Worm (Caenorhabditis elegans): ENCODE measurements around the gene set-4.
A peak's percentile ranks its signal among the peaks of the same experiment; 100 is the strongest.

set-4 gene

DNA sequence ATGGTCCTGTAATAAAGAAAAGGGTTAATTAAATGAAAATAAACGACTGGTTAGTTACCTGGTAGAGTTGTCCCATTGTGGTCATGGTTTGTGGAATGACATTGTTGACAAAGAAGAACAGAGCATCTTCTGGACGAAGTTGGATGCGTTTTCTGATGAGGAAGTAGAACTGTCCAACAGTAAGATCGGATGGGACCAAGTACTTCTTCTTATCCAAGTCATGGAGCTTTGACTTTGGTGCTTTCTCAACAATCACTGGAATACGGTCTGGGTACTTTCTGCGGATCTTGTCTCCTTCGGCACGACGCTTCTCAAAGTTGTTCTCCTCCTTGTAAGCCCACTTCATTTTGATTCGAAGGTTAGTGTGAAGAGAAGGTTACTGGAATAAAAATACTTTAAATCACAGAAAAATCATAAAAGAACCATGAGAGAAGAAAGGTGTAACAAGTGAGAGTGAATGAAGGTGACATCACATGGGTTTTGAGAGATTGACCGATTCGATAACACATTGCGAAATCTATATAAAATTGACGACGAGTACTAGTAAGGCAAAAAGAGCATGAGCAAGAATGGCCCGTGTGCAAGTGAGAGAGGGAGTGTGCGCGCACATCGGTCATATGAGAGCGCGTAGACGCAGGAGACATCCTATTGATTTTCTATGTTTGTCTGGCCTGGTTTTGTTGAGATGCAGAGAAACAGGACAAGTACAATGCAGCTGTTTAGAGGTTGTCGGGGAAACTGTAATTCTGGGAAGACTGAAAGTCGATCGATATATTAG is 16.4 kb upstream of the set-4 start, which contains the start of gene lgg-1:
Gene lgg-1 (minus strand): TSS at position 379 of the 778 bp plus-strand sequence.
- no peak for TF ChIP-seq unc-62 (GFP tag; optimal IDR thresholded peaks at IDR 0.05)
- no peak for TF ChIP-seq blmp-1 (tag; optimal IDR thresholded peaks at IDR 0.05)
- TF ChIP-seq elt-1 (tag; optimal IDR thresholded peaks at IDR 0.05; ENCODE audit: borderline replicate concordance, insufficient read depth) = peak; percentile 73
- TF ChIP-seq ces-1 (GFP tag; optimal IDR thresholded peaks at IDR 0.05) = peak; percentile 31
- peak; percentile 18 for TF ChIP-seq ceh-39 (tag; optimal IDR thresholded peaks at IDR 0.05)
- TF ChIP-seq mep-1 (tag; optimal IDR thresholded peaks at IDR 0.05) = peak; percentile 34
- peak; percentile 47 for TF ChIP-seq lin-13 (tag; optimal IDR thresholded peaks at IDR 0.05)
- TF ChIP-seq lin-32 (GFP tag; optimal IDR thresholded peaks at IDR 0.05) = peak; percentile 44
- TF ChIP-seq nhr-237 (tag; optimal IDR thresholded peaks at IDR 0.05) = peak; percentile 5
- peak; percentile 22 for TF ChIP-seq pha-4 (tag; optimal IDR thresholded peaks at IDR 0.05)
- no peak for TF ChIP-seq ham-2 (GFP tag; optimal IDR thresholded peaks at IDR 0.05)
- peak; percentile 35 for TF ChIP-seq sptf-1 (tag; optimal IDR thresholded peaks at IDR 0.05)
- TF ChIP-seq nhr-76 (tag; optimal IDR thresholded peaks at IDR 0.05) = no peak

DNA sequence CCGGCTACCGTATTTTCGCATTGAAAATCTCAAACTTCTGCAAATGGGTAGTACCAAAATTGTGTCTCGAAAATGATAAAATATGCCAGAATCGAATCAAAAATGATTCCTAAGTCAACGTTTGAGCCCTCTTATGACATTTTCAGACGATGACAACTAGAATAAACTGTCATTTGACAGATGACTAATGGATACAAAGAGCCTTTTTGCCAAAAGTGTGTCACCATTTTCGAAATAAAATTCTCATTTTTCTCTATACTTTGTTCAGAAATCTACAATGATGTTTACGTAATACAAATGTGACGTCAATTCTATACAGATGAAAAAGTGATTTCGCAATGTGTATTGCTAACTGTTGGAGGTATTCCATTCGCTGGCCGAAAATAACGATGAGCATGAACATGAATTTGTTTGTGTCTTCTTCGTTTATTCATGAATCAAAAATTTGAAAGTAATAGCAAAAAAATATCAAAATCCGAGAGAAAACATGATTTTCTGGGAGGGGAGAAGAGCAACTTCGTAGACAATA is 15.5 kb upstream of the set-4 start:
- TF ChIP-seq zip-8 (tag; optimal IDR thresholded peaks at IDR 0.05) (no peak), bed-3 (GFP tag; optimal IDR thresholded peaks at IDR 0.05) (no peak), tbx-8 (GFP tag; optimal IDR thresholded peaks at IDR 0.05) (peak; percentile 14), sptf-1 (tag; optimal IDR thresholded peaks at IDR 0.05) (no peak), ham-2 (GFP tag; optimal IDR thresholded peaks at IDR 0.05) (no peak), ceh-43 (GFP tag; optimal IDR thresholded peaks at IDR 0.05) (no peak), mab-5 (tag; optimal IDR thresholded peaks at IDR 0.05) (no peak), cnd-1 (tag; optimal IDR thresholded peaks at IDR 0.05) (peak; percentile 5), ceh-83 (GFP tag; optimal IDR thresholded peaks at IDR 0.05) (peak; percentile 67)

DNA sequence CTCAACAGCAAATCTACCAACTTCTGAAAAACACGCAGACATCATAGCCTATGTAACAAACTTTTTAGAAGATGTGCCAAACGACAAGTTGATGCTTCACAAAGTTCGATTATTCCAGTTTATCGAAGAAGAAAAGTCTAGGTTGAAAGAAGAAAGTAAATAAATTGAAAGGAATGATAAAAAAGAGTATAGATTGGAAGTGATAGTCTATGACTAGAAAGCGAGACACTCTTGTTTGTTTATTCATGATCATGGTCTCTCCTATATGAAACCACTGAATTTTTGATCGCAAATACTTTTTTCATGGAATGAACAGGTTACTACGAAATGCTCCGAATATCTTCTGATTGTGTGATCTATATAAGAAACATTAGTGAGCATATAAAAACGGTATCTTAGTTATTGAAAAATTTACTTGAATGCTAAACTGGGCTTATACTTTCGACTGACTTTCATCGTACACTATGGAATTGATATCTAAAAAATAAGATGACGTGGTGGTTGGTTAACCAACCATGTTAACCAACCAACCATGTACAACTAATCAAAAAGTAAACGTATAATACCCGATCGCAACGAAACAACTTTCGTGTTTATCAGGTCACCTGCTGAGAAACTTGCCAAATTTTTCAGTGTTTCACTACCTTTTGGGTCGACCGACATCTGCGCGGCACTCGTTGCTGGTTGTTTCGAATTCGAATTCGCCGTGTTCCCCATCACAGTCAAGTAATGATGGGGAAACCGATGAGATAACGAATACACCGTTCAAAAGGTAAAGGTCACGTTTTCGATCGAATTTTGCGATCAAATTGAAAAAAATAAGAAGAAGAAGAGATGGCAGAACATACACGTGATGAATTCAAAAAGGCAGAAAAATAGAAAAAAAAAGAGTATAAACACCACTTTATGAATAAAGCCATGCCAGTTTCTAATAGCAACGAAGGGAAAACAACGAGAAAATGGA is 14.3 kb upstream of the set-4 start, which contains the start of gene C32D5.8:
Gene C32D5.8 (minus strand): TSS at position 770 of the 964 bp plus-strand sequence.
- TF ChIP-seq ham-2 (GFP tag; optimal IDR thresholded peaks at IDR 0.05) = no peak
- no peak for TF ChIP-seq nhr-28 (tag; optimal IDR thresholded peaks at IDR 0.05)
- TF ChIP-seq nhr-2 (tag; optimal IDR thresholded peaks at IDR 0.05) = no peak
- TF ChIP-seq unc-120 (tag; optimal IDR thresholded peaks at IDR 0.05; ENCODE audit: poor library complexity, severe bottlenecking) = no peak
- no peak for TF ChIP-seq lin-13 (tag; optimal IDR thresholded peaks at IDR 0.05)
- no peak for TF ChIP-seq nhr-237 (tag; optimal IDR thresholded peaks at IDR 0.05)
- no peak for TF ChIP-seq nhr-12 (tag; optimal IDR thresholded peaks at IDR 0.05)
- TF ChIP-seq cnd-1 (tag; optimal IDR thresholded peaks at IDR 0.05) = no peak
- no peak for TF ChIP-seq nhr-76 (tag; optimal IDR thresholded peaks at IDR 0.05)
- no peak for TF ChIP-seq mep-1 (tag; optimal IDR thresholded peaks at IDR 0.05)
- no peak for TF ChIP-seq drap-1 (GFP tag; optimal IDR thresholded peaks at IDR 0.05)
- TF ChIP-seq flh-1 (GFP tag; optimal IDR thresholded peaks at IDR 0.05) = no peak
- TF ChIP-seq bed-3 (GFP tag; optimal IDR thresholded peaks at IDR 0.05) = no peak
- no peak for TF ChIP-seq sptf-1 (tag; optimal IDR thresholded peaks at IDR 0.05)
- no peak for TF ChIP-seq ceh-83 (GFP tag; optimal IDR thresholded peaks at IDR 0.05)

DNA sequence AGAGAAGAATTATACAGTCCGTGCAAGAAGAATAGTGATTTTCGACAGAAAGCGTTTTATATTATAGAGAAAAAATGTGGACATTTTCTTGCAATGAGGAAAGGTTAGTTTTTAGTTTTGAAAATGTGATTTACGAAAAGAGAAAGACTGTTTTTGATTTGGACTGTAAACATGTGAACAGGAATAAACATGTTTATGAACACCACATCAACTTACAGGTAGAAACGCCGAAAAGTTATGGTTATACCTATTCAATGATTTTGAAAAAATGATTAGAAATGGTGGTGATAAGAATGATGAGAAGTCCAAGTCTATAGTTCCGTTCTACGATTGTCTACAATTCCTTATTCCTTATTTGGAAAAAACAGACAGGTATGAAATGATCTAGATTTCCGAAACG is 13.4 kb upstream of the set-4 start:
- TF ChIP-seq drap-1 (GFP tag; optimal IDR thresholded peaks at IDR 0.05) (no peak), nhr-28 (tag; optimal IDR thresholded peaks at IDR 0.05) (no peak), pha-4 (tag; optimal IDR thresholded peaks at IDR 0.05) (no peak), lin-13 (tag; optimal IDR thresholded peaks at IDR 0.05) (no peak), bed-3 (GFP tag; optimal IDR thresholded peaks at IDR 0.05) (no peak), nhr-237 (tag; optimal IDR thresholded peaks at IDR 0.05) (no peak), lsy-2 (tag; optimal IDR thresholded peaks at IDR 0.05) (no peak), sptf-1 (tag; optimal IDR thresholded peaks at IDR 0.05) (no peak), mab-5 (tag; optimal IDR thresholded peaks at IDR 0.05) (no peak), elt-1 (tag; optimal IDR thresholded peaks at IDR 0.05; ENCODE audit: borderline replicate concordance, insufficient read depth) (no peak), zip-8 (tag; optimal IDR thresholded peaks at IDR 0.05) (no peak), unc-62 (GFP tag; optimal IDR thresholded peaks at IDR 0.05) (no peak), hlh-1 (tag; optimal IDR thresholded peaks at IDR 0.05) (no peak), nhr-76 (tag; optimal IDR thresholded peaks at IDR 0.05) (no peak), ceh-83 (GFP tag; optimal IDR thresholded peaks at IDR 0.05) (no peak), ztf-11 (tag; optimal IDR thresholded peaks at IDR 0.05) (no peak), mls-2 (tag; optimal IDR thresholded peaks at IDR 0.05) (no peak), lin-32 (GFP tag; optimal IDR thresholded peaks at IDR 0.05) (no peak), mep-1 (tag; optimal IDR thresholded peaks at IDR 0.05) (no peak)
